Fruit fly (Drosophila melanogaster): ENCODE results near the gene Adk1.

Gene Adk1

dm6 chr3R:12221366-12221916 is 23.7 kb downstream of the Adk1 start, which contains the start of gene CG4860 (continued):
- 0 out of 3 replicates have a peak, but pooled peaks have one; percentile 5 for TF ChIP-seq C15 (GFP tag; IDR thresholded peaks at IDR 0.05)
- peak; percentile 36; the same call in 1 of the 2 replicates for TF ChIP-seq CG11696 (GFP tag; IDR thresholded peaks at IDR 0.05)
- peak; percentile 61 for TF ChIP-seq CG14710 (tag; optimal IDR thresholded peaks at IDR 0.05)
- peak; percentile 87 for TF ChIP-seq ken (GFP tag; IDR thresholded peaks at IDR 0.05)
- peak; percentile 91 for TF ChIP-seq Ptx1 (GFP tag; IDR thresholded peaks at IDR 0.05)
- peak in 1 of 3 experiments; percentile 71 for TF ChIP-seq lola (GFP tag; optimal IDR thresholded peaks at IDR 0.05)
- peak; percentile 80 for TF ChIP-seq CG12942 (GFP tag; optimal IDR thresholded peaks at IDR 0.05)
- TF ChIP-seq run (tag; optimal IDR thresholded peaks at IDR 0.05), result peak; percentile 72
- TF ChIP-seq pho (GFP tag; optimal IDR thresholded peaks at IDR 0.05), result peak; percentile 85
- peak; percentile 63 for TF ChIP-seq CG30431 (GFP tag; optimal IDR thresholded peaks at IDR 0.05)
- TF ChIP-seq vnd (GFP tag; IDR thresholded peaks at IDR 0.05; ENCODE audit: partially characterized antibody), result no peak
- TF ChIP-seq CG17802 (tag; optimal IDR thresholded peaks at IDR 0.05), result no peak
- no peak for TF ChIP-seq usp (GFP tag; optimal IDR thresholded peaks at IDR 0.05)
- peak; percentile 79 for TF ChIP-seq schlank (tag; optimal IDR thresholded peaks at IDR 0.05)
- peak; percentile 92 for TF ChIP-seq Xbp1 (GFP tag; optimal IDR thresholded peaks at IDR 0.05)
- peak; percentile 91 for TF ChIP-seq CG12155 (GFP tag; optimal IDR thresholded peaks at IDR 0.05)
- TF ChIP-seq Oli (tag; optimal IDR thresholded peaks at IDR 0.05), result peak; percentile 88
- peak; percentile 53 for TF ChIP-seq CG4617 (GFP tag; optimal IDR thresholded peaks at IDR 0.05; ENCODE audit: borderline replicate concordance)
- peak; percentile 64 for TF ChIP-seq shn (GFP tag; optimal IDR thresholded peaks at IDR 0.05)
- TF ChIP-seq pros (GFP tag; optimal IDR thresholded peaks at IDR 0.05), result no peak
- TF ChIP-seq CG15073 (GFP tag; optimal IDR thresholded peaks at IDR 0.05), result peak; percentile 1
- TF ChIP-seq YL-1 (GFP tag; optimal IDR thresholded peaks at IDR 0.05), result peak; percentile 16
- TF ChIP-seq CG12104 (GFP tag; optimal IDR thresholded peaks at IDR 0.05), result peak; percentile 66
- TF ChIP-seq da (GFP tag; optimal IDR thresholded peaks at IDR 0.05), result peak; percentile 42
- TF ChIP-seq CG30403 (GFP tag; optimal IDR thresholded peaks at IDR 0.05), result peak; percentile 95
- peak; percentile 80 for TF ChIP-seq gce (GFP tag; IDR thresholded peaks at IDR 0.05)
- no peak for TF ChIP-seq CG16813 (GFP tag; IDR thresholded peaks at IDR 0.05; ENCODE audit: partially characterized antibody)
- TF ChIP-seq CG34224 (GFP tag; IDR thresholded peaks at IDR 0.05; ENCODE audit: partially characterized antibody), result no peak
- TF ChIP-seq CG10543 (GFP tag; optimal IDR thresholded peaks at IDR 0.05), result peak; percentile 82
- peak; percentile 78 for TF ChIP-seq CG10654 (GFP tag; optimal IDR thresholded peaks at IDR 0.05)
- TF ChIP-seq chinmo (GFP tag; IDR thresholded peaks at IDR 0.05; ENCODE audit: partially characterized antibody), result no peak
- no peak for TF ChIP-seq nau (GFP tag; optimal IDR thresholded peaks at IDR 0.05)
- no peak for TF ChIP-seq CG8478 (optimal IDR thresholded peaks at IDR 0.05)
- TF ChIP-seq scrt (GFP tag; optimal IDR thresholded peaks at IDR 0.05), result peak; percentile 71
- no peak for TF ChIP-seq cg (GFP tag; optimal IDR thresholded peaks at IDR 0.05)
- peak; percentile 96 for TF ChIP-seq CG2120 (GFP tag; optimal IDR thresholded peaks at IDR 0.05)
- peak; percentile 85 for TF ChIP-seq CG17829 (tag; optimal IDR thresholded peaks at IDR 0.05)
- TF ChIP-seq CG6689 (GFP tag; IDR thresholded peaks at IDR 0.05), result peak; percentile 85
- TF ChIP-seq B-H1 (GFP tag; IDR thresholded peaks at IDR 0.05), result peak; percentile 80
- no peak for TF ChIP-seq CG18262 (tag; optimal IDR thresholded peaks at IDR 0.05)
- TF ChIP-seq D19A (tag; optimal IDR thresholded peaks at IDR 0.05), result peak; percentile 75
- peak; percentile 75; the same call in 1 of the 2 replicates for TF ChIP-seq ranshi (GFP tag; IDR thresholded peaks at IDR 0.05)
- no peak for TF ChIP-seq CG7963 (GFP tag; IDR thresholded peaks at IDR 0.05; ENCODE audit: partially characterized antibody)
- no peak for TF ChIP-seq Dip2 (GFP tag; IDR thresholded peaks at IDR 0.05)
- no peak for TF ChIP-seq CG10431 (GFP tag; optimal IDR thresholded peaks at IDR 0.05)
- peak; percentile 91 for TF ChIP-seq CG31441 (GFP tag; IDR thresholded peaks at IDR 0.05)
- peak; percentile 85 for TF ChIP-seq Chrac-16 (GFP tag; optimal IDR thresholded peaks at IDR 0.05)
- TF ChIP-seq zf30C (GFP tag; optimal IDR thresholded peaks at IDR 0.05), result no peak
- peak; percentile 59 for TF ChIP-seq CG6254 (GFP tag; optimal IDR thresholded peaks at IDR 0.05)
- peak; percentile 63 for TF ChIP-seq tap (tag; optimal IDR thresholded peaks at IDR 0.05)

Data from whole organism, embryonic.